Worm (Caenorhabditis elegans) whole organism, L2 larva: Measurements from ENCODE around the gene fbxa-143.

Source experiments
- ama-1 ChIP-seq: fragments of 150-350 bp; optimal IDR thresholded peaks from 2 replicates; lab custom pipeline; 2018; ENCODE audit warnings: inconsistent platforms
- nhr-12 ChIP-seq: fragments of 150-350 bp; optimal IDR thresholded peaks from 2 replicates; lab custom pipeline; 2014; ENCODE audit warnings: missing biosample characterization, missing genetic modification characterization
- nhr-237 ChIP-seq: fragments of 150-350 bp; optimal IDR thresholded peaks from 2 replicates; lab custom pipeline; 2014; ENCODE audit warnings: missing biosample characterization, missing genetic modification characterization
- snpc-4 ChIP-seq: fragments of 150-350 bp; optimal IDR thresholded peaks from 2 replicates; lab custom pipeline; 2014; ENCODE audit warnings: missing biosample characterization, missing genetic modification characterization

- TF ChIP-seq snpc-4 (tag; lab: Kevin White, UChicago) (no peak), nhr-237 (tag; lab: Kevin White, UChicago) (no peak), nhr-12 (no peak), ama-1 (lab: Kevin White, UChicago) (no peak)
Observed at ce11 chrV:16137043-16137442, 9.7 kb upstream of the fbxa-143 start, which contains the start of gene F44G3.7.
